Worm (Caenorhabditis elegans) whole organism, L4 larva: ENCODE results near the gene Y48A6C.4.

ENCODE experiments used
- ama-1 ChIP-seq: fragments of 150-350 bp; optimal IDR thresholded peaks from 2 replicates; lab custom pipeline; 2014; ENCODE audit warnings: inconsistent platforms, mixed read lengths
- cey-2 ChIP-seq: sonication (generic microtip); optimal IDR thresholded peaks from 3 replicates; lab custom pipeline; 2017; ENCODE audit warnings: missing genetic modification characterization, mild to moderate bottlenecking, missing compliant biosample characterization, antibody characterized with exemption, borderline replicate concordance; ENCODE audit not compliant: insufficient read depth
- lin-13 ChIP-seq: fragments of 150-350 bp; optimal IDR thresholded peaks from 2 replicates; lab custom pipeline; 2014; ENCODE audit warnings: missing biosample characterization, missing genetic modification reagents, missing genetic modification characterization
- pqm-1 ChIP-seq: sonication (generic microtip); optimal IDR thresholded peaks from 2 replicates; lab custom pipeline; 2017; ENCODE audit warnings: missing biosample characterization, missing genetic modification characterization
- unc-130 ChIP-seq: sonication (generic microtip); optimal IDR thresholded peaks from 2 replicates; lab custom pipeline; 2016; ENCODE audit warnings: missing genetic modification reagents, missing genetic modification characterization, missing compliant biosample characterization
- zfp-2 ChIP-seq: sonication (generic microtip); optimal IDR thresholded peaks from 2 replicates; lab custom pipeline; 2016; ENCODE audit warnings: mild to moderate bottlenecking, missing genetic modification characterization, missing compliant biosample characterization

- TF ChIP-seq lin-13 (GFP tag; lab: Kevin White, UChicago) = no peak
- TF ChIP-seq ama-1 (lab: Kevin White, UChicago) = no peak
- TF ChIP-seq zfp-2 (tag; lab: Kevin White, UChicago) = no peak
- no peak for TF ChIP-seq cey-2 (tag; lab: Kevin White, UChicago)
- TF ChIP-seq pqm-1 (tag; lab: Kevin White, UChicago) = no peak
- no peak for TF ChIP-seq unc-130 (GFP tag; lab: Kevin White, UChicago)
These were observed 42.9 kb upstream of the Y48A6C.4 start for ce11 chrIII:11076743-11077142.
